Fruit fly (Drosophila melanogaster) whole organism, pupa: ENCODE data around the gene CG4953.

ENCODE experiments used
- CG10348 ChIP-seq: fragments of 200-800 bp; sonication (Bioruptor generic); IDR thresholded peaks from 2 replicates; pipeline ENCODE4 v1.3.6; 2022; ENCODE audit warnings: missing biosample characterization, missing genetic modification characterization
- CG12605 ChIP-seq: fragments of 200-800 bp; sonication (Bioruptor generic); IDR thresholded peaks from 2 replicates; pipeline ENCODE4 v1.3.6; 2022; ENCODE audit warnings: missing biosample characterization, missing genetic modification characterization
- CG13204 ChIP-seq: fragments of 200-800 bp; sonication (Bioruptor generic); optimal IDR thresholded peaks from 2 replicates; lab custom pipeline; 2018; ENCODE audit warnings: missing biosample characterization, mild to moderate bottlenecking, missing genetic modification characterization, moderate library complexity
- CG14655 ChIP-seq: fragments of 200-800 bp; sonication (Bioruptor generic); optimal IDR thresholded peaks from 3 replicates; lab custom pipeline; 2017; ENCODE audit warnings: mild to moderate bottlenecking, missing biosample characterization, missing genetic modification reagents, missing genetic modification characterization
- CG15710 ChIP-seq: fragments of 200-800 bp; sonication (Bioruptor generic); optimal IDR thresholded peaks from 2 replicates; lab custom pipeline; 2018; ENCODE audit warnings: missing biosample characterization, mild to moderate bottlenecking, missing genetic modification characterization, moderate library complexity
- CG17806 ChIP-seq: fragments of 200-800 bp; sonication (Bioruptor generic); optimal IDR thresholded peaks from 2 replicates; lab custom pipeline; 2018; ENCODE audit warnings: missing biosample characterization, mild to moderate bottlenecking, missing genetic modification characterization, moderate library complexity
- CG32121 ChIP-seq: fragments of 200-800 bp; sonication (Bioruptor generic); IDR thresholded peaks from 2 replicates; pipeline ENCODE4 v1.3.6; 2022; ENCODE audit warnings: missing biosample characterization, missing genetic modification characterization
- CG34367 ChIP-seq: fragments of 200-800 bp; sonication (Bioruptor generic); optimal IDR thresholded peaks from 2 replicates; lab custom pipeline; 2018; ENCODE audit warnings: missing biosample characterization, mild to moderate bottlenecking, missing genetic modification characterization
- CG4496 ChIP-seq: fragments of 200-800 bp; sonication (Bioruptor generic); IDR thresholded peaks from 3 replicates; pipeline ENCODE4 v1.3.6; 2022; ENCODE audit warnings: missing biosample characterization, missing genetic modification characterization
- CG8159 ChIP-seq: fragments of 200-800 bp; sonication (Bioruptor generic); optimal IDR thresholded peaks from 3 replicates; lab custom pipeline; 2018; ENCODE audit warnings: missing biosample characterization, mild to moderate bottlenecking, missing genetic modification characterization, moderate library complexity
- CG8301 ChIP-seq: fragments of 200-800 bp; sonication (Bioruptor generic); optimal IDR thresholded peaks from 2 replicates; lab custom pipeline; 2018; ENCODE audit warnings: missing biosample characterization, mild to moderate bottlenecking, missing genetic modification characterization
- CG9948 ChIP-seq: fragments of 200-800 bp; sonication (Bioruptor generic); optimal IDR thresholded peaks from 2 replicates; lab custom pipeline; 2018; ENCODE audit warnings: missing biosample characterization, mild to moderate bottlenecking, missing genetic modification characterization, moderate library complexity
- D1 ChIP-seq: fragments of 200-800 bp; sonication (Bioruptor generic); optimal IDR thresholded peaks from 2 replicates; lab custom pipeline; 2018; ENCODE audit warnings: missing biosample characterization, mild to moderate bottlenecking, missing genetic modification characterization, moderate library complexity
- EcR ChIP-seq: fragments of 200-800 bp; sonication (Bioruptor generic); optimal IDR thresholded peaks from 3 replicates; lab custom pipeline; 2019; ENCODE audit warnings: missing biosample characterization, missing genetic modification characterization, mild to moderate bottlenecking, moderate library complexity, missing genetic modification reagents
- Ets98B ChIP-seq: fragments of 200-800 bp; sonication (Bioruptor generic); IDR thresholded peaks from 2 replicates; pipeline ENCODE4 v1.3.6; 2022; ENCODE audit warnings: missing biosample characterization, missing genetic modification characterization
- Pif1A ChIP-seq: fragments of 200-800 bp; sonication (Bioruptor generic); optimal IDR thresholded peaks from 3 replicates; lab custom pipeline; 2016; ENCODE audit warnings: missing biosample characterization, missing genetic modification characterization
- Pif1B ChIP-seq: fragments of 200-800 bp; sonication (Bioruptor generic); optimal IDR thresholded peaks from 3 replicates; lab custom pipeline; 2016; ENCODE audit warnings: missing biosample characterization, missing genetic modification characterization
- Snoo ChIP-seq: fragments of 200-800 bp; sonication (Bioruptor generic); optimal IDR thresholded peaks from 3 replicates; lab custom pipeline; 2017; ENCODE audit warnings: missing biosample characterization, mild to moderate bottlenecking, missing genetic modification characterization, inconsistent platforms
- fd96Ca ChIP-seq: fragments of 200-800 bp; sonication (Bioruptor generic); IDR thresholded peaks from 3 replicates; pipeline ENCODE4 v1.3.6; 2022; ENCODE audit warnings: missing biosample characterization, missing genetic modification characterization
- gl ChIP-seq: fragments of 200-800 bp; sonication (Bioruptor generic); optimal IDR thresholded peaks from 2 replicates; lab custom pipeline; 2018; ENCODE audit warnings: missing biosample characterization, mild to moderate bottlenecking, missing genetic modification characterization
- rn ChIP-seq: fragments of 200-800 bp; sonication (Bioruptor generic); IDR thresholded peaks from 2 replicates; pipeline ENCODE4 v1.3.6; 2022; ENCODE audit warnings: missing biosample characterization, missing genetic modification characterization

The CG4953 gene

DNA sequence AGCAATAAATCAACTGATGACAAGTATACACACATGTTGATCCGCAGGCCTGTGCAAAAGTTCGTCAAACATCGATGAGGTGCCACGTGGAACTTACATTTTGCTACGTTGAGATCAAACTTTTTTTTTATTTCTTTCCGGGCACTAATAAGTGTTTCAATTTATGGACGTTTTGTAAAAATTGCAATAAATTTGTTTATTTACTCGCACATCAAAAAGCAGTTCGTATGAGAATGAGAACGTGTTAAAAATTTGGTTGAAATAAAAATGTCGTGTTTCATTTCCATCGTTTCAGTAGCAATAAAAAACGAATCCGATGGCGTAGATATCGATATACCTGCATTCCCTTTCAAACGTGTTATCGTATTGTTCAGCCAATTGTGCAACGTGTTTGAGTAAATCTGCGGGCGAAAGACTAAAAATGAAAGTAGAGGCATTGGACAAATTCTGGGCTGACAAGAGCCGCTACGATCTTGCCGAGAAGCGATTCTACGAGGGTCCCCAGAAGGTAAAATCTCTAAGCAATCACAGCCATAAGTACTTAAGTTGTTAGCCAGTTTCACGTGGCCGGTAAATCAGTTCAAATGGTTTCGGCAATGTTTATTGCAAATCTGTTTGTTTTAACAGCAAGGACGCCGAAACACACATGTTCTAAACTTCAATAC is 34.2 kb upstream of the CG4953 start, which contains the start of gene eEF1delta:
Gene eEF1delta, plus strand, starts transcription at position 356 of the 665 bp plus-strand sequence.
- no peak for TF ChIP-seq CG4496 (GFP tag; lab: Robert Waterston, UW)
- TF ChIP-seq CG8301 (tag; lab: Kevin White, UChicago), result no peak
- no peak for TF ChIP-seq D1
- no peak for TF ChIP-seq CG10348 (GFP tag; lab: Robert Waterston, UW)
- TF ChIP-seq CG8159 (tag; lab: Kevin White, UChicago), result no peak
- no peak for TF ChIP-seq fd96Ca (GFP tag; lab: Robert Waterston, UW)
- no peak for TF ChIP-seq Pif1B
- TF ChIP-seq CG9948 (tag; lab: Kevin White, UChicago), result no peak
- no peak for TF ChIP-seq Ets98B (GFP tag; lab: Robert Waterston, UW)

- TF ChIP-seq gl (tag; lab: Kevin White, UChicago) (no peak), CG9948 (tag; lab: Kevin White, UChicago) (no peak), CG12605 (GFP tag; lab: Robert Waterston, UW) (no peak), CG13204 (no peak), CG17806 (no peak), Snoo (no peak), fd96Ca (GFP tag; lab: Robert Waterston, UW) (no peak), Pif1A (GFP tag; lab: Kevin White, UChicago) (no peak), Ets98B (GFP tag; lab: Robert Waterston, UW) (no peak), CG8301 (tag; lab: Kevin White, UChicago) (no peak), Pif1B (no peak), EcR (GFP tag; lab: Kevin White, UChicago) (no peak), CG4496 (GFP tag; lab: Robert Waterston, UW) (no peak), CG34367 (tag; lab: Kevin White, UChicago) (no peak)
These were observed 33.7 kb upstream of the CG4953 start for dm6 chr2L:10232827-10233226.

DNA sequence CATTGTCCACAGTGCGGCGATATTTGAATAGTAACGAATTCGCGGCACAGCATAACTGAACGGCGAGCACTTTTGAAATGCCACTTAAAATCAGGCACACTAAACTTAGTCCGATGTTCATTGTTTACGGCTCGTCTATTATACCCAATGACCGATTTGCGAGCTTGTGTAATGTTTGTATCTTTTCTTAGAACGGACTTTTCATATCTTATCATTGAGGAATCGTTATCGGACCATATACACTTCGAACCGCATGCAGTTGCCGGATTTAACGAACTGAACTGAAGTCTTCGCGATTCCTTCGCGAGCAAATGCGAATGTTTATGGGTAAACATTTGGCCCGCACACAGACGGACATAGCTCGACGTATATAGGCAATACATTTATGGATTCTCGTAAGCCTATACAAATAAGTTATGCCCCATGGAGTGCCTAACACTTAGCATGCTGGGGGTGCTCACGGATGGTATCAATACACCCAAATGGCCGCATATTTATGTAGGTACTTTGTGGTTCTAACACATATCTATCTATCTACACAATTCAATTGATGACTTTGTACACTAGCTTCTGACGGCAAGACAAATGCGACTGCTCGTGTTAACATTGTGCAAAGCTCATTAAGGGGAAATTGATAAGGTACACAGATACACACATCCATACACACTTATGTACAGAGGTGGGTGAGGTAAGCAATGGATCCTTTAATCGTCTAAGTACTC is 28.6 kb upstream of the CG4953 start, which contains the start of gene mthl15:
Gene mthl15, minus strand, starts transcription at position 593 of the 722 bp plus-strand sequence.
- TF ChIP-seq rn (GFP tag; lab: Robert Waterston, UW) (no peak), CG32121 (GFP tag; lab: Robert Waterston, UW) (no peak), gl (tag; lab: Kevin White, UChicago) (no peak), CG15710 (tag; lab: Kevin White, UChicago) (no peak), Snoo (no peak), Pif1A (GFP tag; lab: Kevin White, UChicago) (no peak), CG4496 (GFP tag; lab: Robert Waterston, UW) (no peak), CG13204 (no peak), D1 (no peak), CG12605 (GFP tag; lab: Robert Waterston, UW) (no peak), CG10348 (GFP tag; lab: Robert Waterston, UW) (no peak), CG17806 (no peak), EcR (GFP tag; lab: Kevin White, UChicago) (no peak)

DNA sequence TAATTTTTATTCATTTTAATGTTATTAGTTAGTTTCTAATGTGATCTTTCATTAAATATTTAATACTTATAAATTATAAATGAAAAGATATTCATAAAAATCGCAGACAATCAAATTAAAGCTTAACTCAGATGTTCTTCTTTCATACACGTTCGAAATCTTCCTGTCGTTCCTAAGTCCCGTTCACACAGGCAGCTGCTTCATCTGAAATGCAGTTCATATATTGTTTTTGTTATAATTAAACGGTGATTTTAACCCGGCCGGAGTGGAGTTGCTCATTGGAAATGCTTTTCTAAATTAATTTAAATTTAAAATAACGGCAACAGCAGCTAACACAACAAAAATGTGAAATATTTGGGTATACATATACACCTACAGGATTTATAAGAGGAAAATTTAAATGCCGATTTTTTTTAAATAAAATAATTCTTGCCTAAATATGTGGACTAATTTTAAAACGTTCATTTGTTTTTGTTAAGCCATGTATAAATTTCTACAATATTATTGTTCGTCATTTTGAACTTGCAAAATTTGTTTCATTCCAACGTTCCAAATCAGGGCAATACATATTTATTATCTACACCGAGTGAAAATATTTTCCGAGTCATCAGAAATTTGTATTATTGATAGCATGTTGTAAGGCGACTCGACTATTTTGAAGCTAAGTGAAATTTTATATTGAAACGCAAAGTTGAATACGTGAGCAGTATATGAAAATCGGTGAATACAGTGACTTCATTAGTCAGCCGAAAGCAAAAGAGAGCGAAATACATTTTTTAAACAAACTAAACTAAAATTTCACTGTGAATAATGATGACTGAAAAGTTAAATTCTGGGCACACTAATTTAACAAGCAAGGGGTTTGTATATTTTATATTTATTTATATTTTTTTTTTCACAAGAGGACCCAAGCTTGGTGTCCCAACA is 27.5 kb upstream of the CG4953 start, which contains the start of gene me31B:
Gene me31B, plus strand, starts transcription at position 616 of the 927 bp plus-strand sequence.
- peak; percentile 16 for TF ChIP-seq CG9948 (tag; lab: Kevin White, UChicago)
- no peak for TF ChIP-seq CG8301 (tag; lab: Kevin White, UChicago)
- TF ChIP-seq, all 21 proteins: peak for 1

dm6 chr2L:10246785-10247190 is 19.7 kb upstream of the CG4953 start, which contains the start of gene chico:
Gene chico (minus strand): TSS chr2L:10247078.
- no peak for TF ChIP-seq CG9948 (tag; lab: Kevin White, UChicago)
- TF ChIP-seq CG8159 (tag; lab: Kevin White, UChicago), result no peak
- TF ChIP-seq D1, result no peak
- no peak for TF ChIP-seq EcR (GFP tag; lab: Kevin White, UChicago)
- TF ChIP-seq Pif1B, result no peak
- TF ChIP-seq Ets98B (GFP tag; lab: Robert Waterston, UW), result no peak
- no peak for TF ChIP-seq CG4496 (GFP tag; lab: Robert Waterston, UW)
- no peak for TF ChIP-seq Pif1A (GFP tag; lab: Kevin White, UChicago)
- no peak for TF ChIP-seq CG14655 (GFP tag; lab: Kevin White, UChicago)
- TF ChIP-seq CG10348 (GFP tag; lab: Robert Waterston, UW), result no peak
